ENCODE assay signal across 1 fruit fly cellular context in the genomic region with DNA sequence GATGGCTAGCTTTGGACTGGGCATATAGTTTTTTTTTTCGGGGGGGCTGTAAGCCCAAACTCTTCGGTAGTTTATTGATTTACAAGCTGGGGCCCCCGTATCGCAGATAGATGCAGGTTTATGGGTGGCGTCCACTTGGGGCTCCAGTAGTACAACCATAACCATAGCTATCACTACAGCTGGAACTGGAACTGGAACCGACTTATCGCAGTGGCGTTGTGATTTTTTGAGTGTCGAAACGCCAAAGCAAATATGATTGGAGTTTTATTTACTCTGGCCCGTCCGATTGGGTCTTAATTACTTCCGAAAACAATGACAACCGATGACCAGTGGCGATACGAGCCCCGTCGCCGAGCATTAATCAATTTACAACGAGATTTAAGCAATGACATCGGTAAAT.
TF ChIP-seq lines count a peak whose summit lies in the region.

No protein-coding gene starts in this region.

TF ChIP-seq in whole organism, embryonic, 481 proteins besides CTCF, POLR2A, EP300 and RAD21 (continued from another document and continues in another):
- TF ChIP-seq pb (GFP tag; optimal IDR thresholded peaks at IDR 0.05; lab: Kevin White, UChicago) (no peak), CG10366 (GFP tag; IDR thresholded peaks at IDR 0.05; lab: Robert Waterston, UW) (peak; percentile 9; the same call in 1 of the 2 replicates), lab (GFP tag; optimal IDR thresholded peaks at IDR 0.05; lab: Kevin White, UChicago) (peak; percentile 72), fd64A (GFP tag; optimal IDR thresholded peaks at IDR 0.05; lab: Kevin White, UChicago) (peak; percentile 71), gro (GFP tag; optimal IDR thresholded peaks at IDR 0.05; lab: Kevin White, UChicago) (no peak), CG8924 (tag; optimal IDR thresholded peaks at IDR 0.05; lab: Kevin White, UChicago) (peak; percentile 7), pzg (GFP tag; optimal IDR thresholded peaks at IDR 0.05; lab: Kevin White, UChicago) (no peak), inv (GFP tag; IDR thresholded peaks at IDR 0.05; lab: Robert Waterston, UW; ENCODE audit: partially characterized antibody) (no peak), CG15011 (GFP tag; optimal IDR thresholded peaks at IDR 0.05; lab: Kevin White, UChicago) (peak; percentile 47), CG8089 (GFP tag; optimal IDR thresholded peaks at IDR 0.05; lab: Kevin White, UChicago) (peak; percentile 2), NC2α (GFP tag; optimal IDR thresholded peaks at IDR 0.05; lab: Kevin White, UChicago) (no peak), jigr1 (GFP tag; IDR thresholded peaks at IDR 0.05; lab: Robert Waterston, UW) (no peak), CG14014 (GFP tag; IDR thresholded peaks at IDR 0.05; lab: Robert Waterston, UW) (no peak), Ada2b (GFP tag; IDR thresholded peaks at IDR 0.05; lab: Robert Waterston, UW) (no peak), zf30C (GFP tag; optimal IDR thresholded peaks at IDR 0.05; lab: Kevin White, UChicago) (no peak), Med (GFP tag; lab: Kevin White, UChicago) (peak; percentile 76), ato (GFP tag; IDR thresholded peaks at IDR 0.05; lab: Robert Waterston, UW; ENCODE audit: partially characterized antibody) (no peak), cas (GFP tag; IDR thresholded peaks at IDR 0.05; lab: Robert Waterston, UW) (no peak), CG2129 (GFP tag; IDR thresholded peaks at IDR 0.05; lab: Robert Waterston, UW; ENCODE audit: partially characterized antibody) (no peak), fd96Cb (tag; optimal IDR thresholded peaks at IDR 0.05; lab: Kevin White, UChicago) (no peak), Taf1 (GFP tag; IDR thresholded peaks at IDR 0.05; lab: Robert Waterston, UW) (no peak), abd-A (tag; optimal IDR thresholded peaks at IDR 0.05; lab: Kevin White, UChicago) (no peak), nom (GFP tag; optimal IDR thresholded peaks at IDR 0.05; lab: Kevin White, UChicago) (no peak), CG11085 (GFP tag; IDR thresholded peaks at IDR 0.05; lab: Robert Waterston, UW) (no peak), ERR (GFP tag; optimal IDR thresholded peaks at IDR 0.05; lab: Kevin White, UChicago) (no peak), dmrt99B (tag; optimal IDR thresholded peaks at IDR 0.05; lab: Kevin White, UChicago) (peak; percentile 53), YL-1 (GFP tag; optimal IDR thresholded peaks at IDR 0.05; lab: Kevin White, UChicago) (peak; percentile 16), ems (GFP tag; optimal IDR thresholded peaks at IDR 0.05; lab: Kevin White, UChicago) (no peak), caup (GFP tag; optimal IDR thresholded peaks at IDR 0.05; lab: Kevin White, UChicago; ENCODE audit: severe bottlenecking) (peak; percentile 6), CG16813 (GFP tag; IDR thresholded peaks at IDR 0.05; lab: Robert Waterston, UW; ENCODE audit: partially characterized antibody) (no peak), hkb (optimal IDR thresholded peaks at IDR 0.05; lab: Kevin White, UChicago) (no peak), hkb (GFP tag; IDR thresholded peaks at IDR 0.05; lab: Robert Waterston, UW) (peak; percentile 53), dan (GFP tag; IDR thresholded peaks at IDR 0.05; lab: Robert Waterston, UW) (no peak), lilli (GFP tag; optimal IDR thresholded peaks at IDR 0.05; lab: Kevin White, UChicago) (no peak), CG1529 (GFP tag; optimal IDR thresholded peaks at IDR 0.05; lab: Kevin White, UChicago) (peak; percentile 50), CG2889 (GFP tag; IDR thresholded peaks at IDR 0.05; lab: Robert Waterston, UW) (no peak), Hmr (GFP tag; optimal IDR thresholded peaks at IDR 0.05; lab: Kevin White, UChicago) (peak; percentile 47), Dbx (GFP tag; IDR thresholded peaks at IDR 0.05; lab: Robert Waterston, UW) (no peak), CG17361 (GFP tag; IDR thresholded peaks at IDR 0.05; lab: Robert Waterston, UW) (no peak), row (GFP tag; IDR thresholded peaks at IDR 0.05; lab: Robert Waterston, UW) (no peak), Neu2 (GFP tag; optimal IDR thresholded peaks at IDR 0.05; lab: Kevin White, UChicago; ENCODE audit: borderline replicate concordance) (no peak), Side (GFP tag; optimal IDR thresholded peaks at IDR 0.05; lab: Kevin White, UChicago) (peak; percentile 11), CG12236 (GFP tag; optimal IDR thresholded peaks at IDR 0.05; lab: Kevin White, UChicago) (no peak), CG11695 (GFP tag; IDR thresholded peaks at IDR 0.05; lab: Robert Waterston, UW) (peak; percentile 56; the same call in 1 of the 3 replicates), CG3995 (GFP tag; optimal IDR thresholded peaks at IDR 0.05; lab: Kevin White, UChicago) (no peak), CG4328 (GFP tag; optimal IDR thresholded peaks at IDR 0.05; lab: Kevin White, UChicago) (peak; percentile 28), yki (optimal IDR thresholded peaks at IDR 0.05; lab: Kevin White, UChicago) (no peak), CG8290 (GFP tag; optimal IDR thresholded peaks at IDR 0.05; lab: Kevin White, UChicago) (no peak), CG8290 (tag; optimal IDR thresholded peaks at IDR 0.05; lab: Kevin White, UChicago) (peak; percentile 41 to 50), ranshi (GFP tag; IDR thresholded peaks at IDR 0.05; lab: Robert Waterston, UW) (peak; percentile 5; the same call in 1 of the 2 replicates), Atf-2 (GFP tag; optimal IDR thresholded peaks at IDR 0.05; lab: Kevin White, UChicago) (no peak), maf-S (GFP tag; optimal IDR thresholded peaks at IDR 0.05; lab: Kevin White, UChicago) (no peak), ro (GFP tag; IDR thresholded peaks at IDR 0.05; lab: Robert Waterston, UW) (no peak), CG13424 (tag; optimal IDR thresholded peaks at IDR 0.05; lab: Kevin White, UChicago) (peak; percentile 38), HLH4C (GFP tag; IDR thresholded peaks at IDR 0.05; lab: Robert Waterston, UW; ENCODE audit: partially characterized antibody) (no peak), repo (GFP tag; optimal IDR thresholded peaks at IDR 0.05; lab: Kevin White, UChicago) (no peak), CG6175 (GFP tag; IDR thresholded peaks at IDR 0.05; lab: Robert Waterston, UW) (no peak), sqz (GFP tag; optimal IDR thresholded peaks at IDR 0.05; lab: Kevin White, UChicago) (peak; percentile 57), trh (GFP tag; optimal IDR thresholded peaks at IDR 0.05; lab: Kevin White, UChicago) (no peak), lola (GFP tag; optimal IDR thresholded peaks at IDR 0.05; lab: Kevin White, UChicago) (peak in 1 of 3 experiments; percentile 29), CG12744 (GFP tag; optimal IDR thresholded peaks at IDR 0.05; lab: Kevin White, UChicago) (no peak), so (GFP tag; IDR thresholded peaks at IDR 0.05; lab: Robert Waterston, UW) (peak; percentile 58; the same call in 1 of the 3 replicates), CrebB (tag; optimal IDR thresholded peaks at IDR 0.05; lab: Kevin White, UChicago) (peak; percentile 57), schlank (tag; optimal IDR thresholded peaks at IDR 0.05; lab: Kevin White, UChicago) (no peak), Sox102F (GFP tag; optimal IDR thresholded peaks at IDR 0.05; lab: Kevin White, UChicago) (peak; percentile 29), ind (GFP tag; optimal IDR thresholded peaks at IDR 0.05; lab: Kevin White, UChicago) (no peak), B-H2 (GFP tag; optimal IDR thresholded peaks at IDR 0.05; lab: Kevin White, UChicago) (no peak), CG8388 (GFP tag; optimal IDR thresholded peaks at IDR 0.05; lab: Kevin White, UChicago) (peak; percentile 28), TFAM (GFP tag; optimal IDR thresholded peaks at IDR 0.05; lab: Kevin White, UChicago) (no peak), Sox100B (GFP tag; optimal IDR thresholded peaks at IDR 0.05; lab: Kevin White, UChicago) (peak; percentile 66), CG1024 (GFP tag; IDR thresholded peaks at IDR 0.05; lab: Robert Waterston, UW) (peak; percentile 13; the same call in 1 of the 2 replicates), grn (GFP tag; optimal IDR thresholded peaks at IDR 0.05; lab: Kevin White, UChicago) (peak; percentile 78), btn (GFP tag; optimal IDR thresholded peaks at IDR 0.05; lab: Kevin White, UChicago) (no peak), CG17359 (tag; optimal IDR thresholded peaks at IDR 0.05; lab: Kevin White, UChicago) (peak; percentile 56), CG5180 (GFP tag; optimal IDR thresholded peaks at IDR 0.05; lab: Kevin White, UChicago) (peak; percentile 47), CG32772 (GFP tag; IDR thresholded peaks at IDR 0.05; lab: Robert Waterston, UW) (no peak), D19A (tag; optimal IDR thresholded peaks at IDR 0.05; lab: Kevin White, UChicago) (peak; percentile 17), CG33557 (GFP tag; optimal IDR thresholded peaks at IDR 0.05; lab: Kevin White, UChicago) (peak; percentile 59), H2.0 (GFP tag; IDR thresholded peaks at IDR 0.05; lab: Robert Waterston, UW) (no peak), CG31365 (tag; optimal IDR thresholded peaks at IDR 0.05; lab: Kevin White, UChicago) (peak; percentile 57), CG11504 (tag; optimal IDR thresholded peaks at IDR 0.05; lab: Kevin White, UChicago) (peak; percentile 40), CG30403 (GFP tag; optimal IDR thresholded peaks at IDR 0.05; lab: Kevin White, UChicago) (no peak), tap (tag; optimal IDR thresholded peaks at IDR 0.05; lab: Kevin White, UChicago) (no peak), CG11093 (GFP tag; IDR thresholded peaks at IDR 0.05; lab: Robert Waterston, UW) (peak; percentile 27; the same call in 1 of the 3 replicates), CG7987 (GFP tag; optimal IDR thresholded peaks at IDR 0.05; lab: Kevin White, UChicago) (peak; percentile 56), nerfin-1 (tag; optimal IDR thresholded peaks at IDR 0.05; lab: Kevin White, UChicago) (peak; percentile 39), hth (optimal IDR thresholded peaks at IDR 0.05; lab: Kevin White, UChicago) (no peak), CG1603 (tag; optimal IDR thresholded peaks at IDR 0.05; lab: Kevin White, UChicago) (peak; percentile 60), HLH54F (GFP tag; optimal IDR thresholded peaks at IDR 0.05; lab: Kevin White, UChicago) (no peak), CG17568 (GFP tag; optimal IDR thresholded peaks at IDR 0.05; lab: Kevin White, UChicago) (peak; percentile 19), rib (GFP tag; IDR thresholded peaks at IDR 0.05; lab: Robert Waterston, UW) (0 out of 2 replicates have a peak, but pooled peaks have one; percentile 22), CG14860 (GFP tag; IDR thresholded peaks at IDR 0.05; lab: Robert Waterston, UW; ENCODE audit: partially characterized antibody) (no peak), Mad (GFP tag; optimal IDR thresholded peaks at IDR 0.05; lab: Kevin White, UChicago) (no peak), CG6791 (GFP tag; IDR thresholded peaks at IDR 0.05; lab: Robert Waterston, UW; ENCODE audit: partially characterized antibody) (no peak), CG11456 (GFP tag; IDR thresholded peaks at IDR 0.05; lab: Robert Waterston, UW) (0 out of 3 replicates have a peak, but pooled peaks have one; percentile 31), croc (GFP tag; conservative IDR thresholded peaks at IDR 0.05; lab: Robert Waterston, UW) (no peak; the same call in 2 of the 3 replicates), Jarid2 (GFP tag; optimal IDR thresholded peaks at IDR 0.05; lab: Kevin White, UChicago) (peak; percentile 22), gt (GFP tag; IDR thresholded peaks at IDR 0.05; lab: Robert Waterston, UW) (no peak), Adf1 (GFP tag; IDR thresholded peaks at IDR 0.05; lab: Robert Waterston, UW) (no peak), CG1647 (GFP tag; optimal IDR thresholded peaks at IDR 0.05; lab: Kevin White, UChicago) (no peak), CG16815 (GFP tag; optimal IDR thresholded peaks at IDR 0.05; lab: Kevin White, UChicago) (no peak), Xbp1 (GFP tag; optimal IDR thresholded peaks at IDR 0.05; lab: Kevin White, UChicago) (no peak), HHEX (GFP tag; optimal IDR thresholded peaks at IDR 0.05; lab: Kevin White, UChicago) (peak; percentile 49), sc (optimal IDR thresholded peaks at IDR 0.05; lab: Kevin White, UChicago) (no peak), sc (GFP tag; optimal IDR thresholded peaks at IDR 0.05; lab: Kevin White, UChicago) (peak; percentile 15), dimm (GFP tag; IDR thresholded peaks at IDR 0.05; lab: Robert Waterston, UW) (no peak), bsh (GFP tag; optimal IDR thresholded peaks at IDR 0.05; lab: Kevin White, UChicago) (peak in 1 of 2 experiments; percentile 59), lbe (GFP tag; optimal IDR thresholded peaks at IDR 0.05; lab: Kevin White, UChicago) (no peak), CG34224 (GFP tag; IDR thresholded peaks at IDR 0.05; lab: Robert Waterston, UW; ENCODE audit: partially characterized antibody) (no peak), otp (GFP tag; IDR thresholded peaks at IDR 0.05; lab: Robert Waterston, UW) (peak; percentile 79; the same call in 2 of the 3 replicates), sim (GFP tag; IDR thresholded peaks at IDR 0.05; lab: Robert Waterston, UW) (peak; percentile 33; the same call in 1 of the 2 replicates), usp (GFP tag; optimal IDR thresholded peaks at IDR 0.05; lab: Kevin White, UChicago) (no peak), CG6654 (GFP tag; optimal IDR thresholded peaks at IDR 0.05; lab: Kevin White, UChicago) (no peak), sd (tag; optimal IDR thresholded peaks at IDR 0.05; lab: Kevin White, UChicago) (no peak), prd (optimal IDR thresholded peaks at IDR 0.05; lab: Kevin White, UChicago) (no peak), prd (GFP tag; IDR thresholded peaks at IDR 0.05; lab: Robert Waterston, UW) (no peak), CG12071 (GFP tag; optimal IDR thresholded peaks at IDR 0.05; lab: Kevin White, UChicago) (peak; percentile 64), CG33213 (GFP tag; optimal IDR thresholded peaks at IDR 0.05; lab: Kevin White, UChicago) (peak; percentile 45), Hey (tag; optimal IDR thresholded peaks at IDR 0.05; lab: Kevin White, UChicago) (peak; percentile 31), odd (GFP tag; optimal IDR thresholded peaks at IDR 0.05; lab: Kevin White, UChicago) (peak; percentile 61), nau (GFP tag; optimal IDR thresholded peaks at IDR 0.05; lab: Kevin White, UChicago) (peak; percentile 60), twi (tag; optimal IDR thresholded peaks at IDR 0.05; lab: Kevin White, UChicago) (peak; percentile 22), trem (tag; optimal IDR thresholded peaks at IDR 0.05; lab: Kevin White, UChicago) (peak; percentile 26), CG13775 (GFP tag; optimal IDR thresholded peaks at IDR 0.05; lab: Kevin White, UChicago) (no peak), p53 (GFP tag; optimal IDR thresholded peaks at IDR 0.05; lab: Kevin White, UChicago) (no peak), sr (GFP tag; IDR thresholded peaks at IDR 0.05; lab: Robert Waterston, UW) (peak; percentile 41; the same call in 1 of the 3 replicates), Doc2 (GFP tag; IDR thresholded peaks at IDR 0.05; lab: Robert Waterston, UW) (no peak), CG9215 (GFP tag; IDR thresholded peaks at IDR 0.05; lab: Robert Waterston, UW) (no peak)
